Fruit fly (Drosophila melanogaster): ENCODE measurements around the gene Or33a.

Or33a gene

dm6 chr2L:11960909-11961308 lies 26.6 kb downstream of the Or33a start (continued):
- TF ChIP-seq CG3995 (GFP tag; optimal IDR thresholded peaks at IDR 0.05) = no peak
- no peak for TF ChIP-seq CG4730 (GFP tag; IDR thresholded peaks at IDR 0.05)
- TF ChIP-seq ci (GFP tag; IDR thresholded peaks at IDR 0.05) = 0 out of 3 replicates have a peak, but pooled peaks have one; percentile 28
- TF ChIP-seq Mad (GFP tag; optimal IDR thresholded peaks at IDR 0.05) = no peak
- TF ChIP-seq tll (GFP tag; optimal IDR thresholded peaks at IDR 0.05) = no peak

DNA sequence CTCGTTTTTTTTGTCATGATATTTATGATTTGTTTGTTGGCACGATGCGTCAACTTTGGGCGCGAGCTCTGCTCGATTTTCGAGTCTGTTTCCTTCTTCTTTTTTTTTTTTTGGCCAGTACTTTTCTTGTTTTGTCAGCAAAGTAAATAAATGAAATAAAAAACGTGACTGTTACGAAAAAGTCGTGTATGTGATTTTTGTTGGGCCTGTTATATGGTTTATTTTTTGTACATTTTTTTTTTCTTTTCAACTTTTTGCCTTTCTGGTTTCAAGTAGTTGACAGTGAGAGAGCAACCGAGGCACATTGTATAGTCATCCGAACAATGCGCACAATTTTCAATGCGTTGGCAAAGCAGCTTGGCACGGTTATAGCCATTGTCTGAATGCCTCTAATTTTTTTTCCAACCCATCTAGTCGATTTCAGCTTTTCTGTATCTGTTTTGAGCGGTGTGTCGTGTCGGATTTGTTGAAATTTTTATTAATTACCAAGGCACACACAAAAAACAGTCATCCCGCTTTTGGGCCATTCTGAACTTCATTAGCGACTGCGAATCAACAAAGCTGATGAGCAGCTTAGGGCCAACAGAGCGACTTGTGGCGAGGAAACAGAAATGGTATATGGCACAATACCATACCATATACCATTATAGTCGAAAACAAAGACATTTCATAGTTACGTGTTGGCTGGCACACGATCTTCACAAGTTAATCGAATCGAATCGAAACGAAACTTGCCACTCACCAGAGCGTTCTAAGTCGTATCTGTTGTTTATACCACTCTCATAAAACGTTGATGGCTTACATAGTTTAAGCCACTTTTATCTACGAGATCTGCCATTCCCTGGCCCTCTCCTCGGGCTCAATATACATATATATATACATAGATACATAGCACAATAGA lies 29.4 kb downstream of the Or33a start:
- peak; percentile 42 for TF ChIP-seq CG12769 (tag; optimal IDR thresholded peaks at IDR 0.05)
- TF ChIP-seq CG13894 (tag; optimal IDR thresholded peaks at IDR 0.05) = peak; percentile 51
- TF ChIP-seq CG17385 (GFP tag; optimal IDR thresholded peaks at IDR 0.05) = no peak
- peak; percentile 53 for TF ChIP-seq Med (GFP tag)
- peak; percentile 15 for TF ChIP-seq sqz (GFP tag; optimal IDR thresholded peaks at IDR 0.05)
- peak; percentile 5 for TF ChIP-seq sd (tag; optimal IDR thresholded peaks at IDR 0.05)
- no peak for TF ChIP-seq CG2202 (tag; optimal IDR thresholded peaks at IDR 0.05)
- TF ChIP-seq CG15269 (tag; optimal IDR thresholded peaks at IDR 0.05) = peak; percentile 73
- TF ChIP-seq Awh (GFP tag; IDR thresholded peaks at IDR 0.05) = peak; percentile 71
- TF ChIP-seq Tbp (GFP tag; optimal IDR thresholded peaks at IDR 0.05) = no peak
- peak; percentile 0 for TF ChIP-seq grn (GFP tag; optimal IDR thresholded peaks at IDR 0.05)
- 0 out of 4 replicates have a peak, but pooled peaks have one; percentile 39 for TF ChIP-seq chinmo (GFP tag; IDR thresholded peaks at IDR 0.05; ENCODE audit: partially characterized antibody)
- TF ChIP-seq oc (tag; optimal IDR thresholded peaks at IDR 0.05) = peak; percentile 39
- no peak for TF ChIP-seq MTF-1 (GFP tag; optimal IDR thresholded peaks at IDR 0.05; ENCODE audit: borderline replicate concordance)
- no peak for TF ChIP-seq mam (GFP tag; optimal IDR thresholded peaks at IDR 0.05)

DNA sequence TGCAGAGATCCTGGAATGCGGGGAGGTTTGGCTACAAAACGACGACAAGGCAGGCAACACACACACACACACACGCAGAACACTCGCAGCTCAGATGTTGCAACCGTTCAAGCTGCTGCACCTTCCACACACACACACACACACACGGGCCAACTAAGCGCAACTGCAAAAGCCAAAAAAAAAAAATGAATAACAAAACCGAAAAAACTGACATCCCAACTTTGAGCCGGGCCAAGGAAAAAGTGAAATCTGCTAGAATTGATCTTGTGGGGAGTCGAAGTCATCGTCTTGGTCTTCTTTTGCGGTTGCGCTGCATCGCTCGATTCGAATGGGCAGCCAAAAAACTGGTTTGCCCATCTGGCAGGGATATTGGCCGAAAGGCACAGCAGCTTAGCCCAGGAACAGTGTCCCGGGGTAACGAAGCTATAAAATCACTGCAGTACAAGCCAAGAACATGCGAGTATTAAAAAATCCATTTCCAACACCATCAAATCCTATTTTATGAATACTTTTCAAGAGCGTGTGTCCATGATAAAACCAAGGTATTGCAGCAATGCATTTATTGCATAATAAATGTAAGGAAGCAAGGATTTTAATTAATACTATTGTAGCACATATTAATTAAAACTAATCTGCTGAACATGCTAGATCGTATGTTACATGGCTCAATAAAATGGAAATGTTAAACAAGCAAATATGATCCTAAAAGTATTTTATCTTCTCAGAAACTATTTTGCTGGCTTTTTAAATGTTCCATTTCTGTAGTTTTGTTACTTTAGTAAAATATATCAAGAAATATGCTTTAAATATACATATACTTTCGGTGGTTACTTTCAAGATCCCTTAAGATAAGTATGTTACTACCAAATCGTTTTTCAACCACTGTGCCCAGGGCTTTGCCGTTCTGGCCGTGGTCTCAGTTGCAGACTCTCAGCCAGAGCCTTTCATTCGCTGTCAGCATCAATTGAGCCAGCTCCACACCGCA lies 31.6 kb downstream of the Or33a start:
- TF ChIP-seq Rx (GFP tag; IDR thresholded peaks at IDR 0.05) (no peak), dpn (GFP tag; optimal IDR thresholded peaks at IDR 0.05) (no peak), Ets65A (GFP tag) (peak; percentile 2), cwo (GFP tag; optimal IDR thresholded peaks at IDR 0.05) (no peak), eyg (GFP tag; optimal IDR thresholded peaks at IDR 0.05) (no peak), cad (GFP tag; optimal IDR thresholded peaks at IDR 0.05) (no peak), ap (GFP tag; IDR thresholded peaks at IDR 0.05) (no peak), ci (GFP tag; IDR thresholded peaks at IDR 0.05) (no peak), fd96Cb (tag; optimal IDR thresholded peaks at IDR 0.05) (no peak), CG6765 (GFP tag; optimal IDR thresholded peaks at IDR 0.05) (no peak), Hey (tag; optimal IDR thresholded peaks at IDR 0.05) (no peak), ken (GFP tag; IDR thresholded peaks at IDR 0.05) (no peak), hkb (optimal IDR thresholded peaks at IDR 0.05) (no peak), hkb (GFP tag; IDR thresholded peaks at IDR 0.05) (no peak), wor (GFP tag; IDR thresholded peaks at IDR 0.05) (no peak), ac (GFP tag; optimal IDR thresholded peaks at IDR 0.05) (no peak), Drgx (GFP tag; IDR thresholded peaks at IDR 0.05) (0 out of 2 replicates have a peak, but pooled peaks have one; percentile 12), lbe (GFP tag; optimal IDR thresholded peaks at IDR 0.05) (peak; percentile 0), Oli (tag; optimal IDR thresholded peaks at IDR 0.05) (no peak), Deaf1 (tag; optimal IDR thresholded peaks at IDR 0.05) (no peak), CG10147 (GFP tag; optimal IDR thresholded peaks at IDR 0.05) (no peak), peb (GFP tag; IDR thresholded peaks at IDR 0.05) (no peak), jing (GFP tag; optimal IDR thresholded peaks at IDR 0.05) (no peak), C15 (GFP tag; IDR thresholded peaks at IDR 0.05) (no peak), Dek (tag; optimal IDR thresholded peaks at IDR 0.05) (no peak), ro (GFP tag; IDR thresholded peaks at IDR 0.05) (no peak)

Measured in whole organism, embryonic.